Fruit fly (Drosophila melanogaster) whole organism, prepupa: ENCODE results near the gene mew.

Source experiments
- Blimp-1 ChIP-seq: fragments of 200-800 bp; sonication (Bioruptor generic); optimal IDR thresholded peaks from 3 replicates; lab custom pipeline; 2017; ENCODE audit warnings: missing biosample characterization, missing genetic modification characterization, mild to moderate bottlenecking, moderate library complexity, missing genetic modification reagents
- CG11902 ChIP-seq: fragments of 200-800 bp; sonication (Bioruptor generic); optimal IDR thresholded peaks from 3 replicates; lab custom pipeline; 2016; ENCODE audit warnings: missing biosample characterization, missing genetic modification characterization
- CG15336 ChIP-seq: fragments of 200-800 bp; sonication (Bioruptor generic); IDR thresholded peaks from 2 replicates; pipeline ENCODE4 v1.3.6; 2022; ENCODE audit warnings: missing biosample characterization, missing genetic modification characterization
- CG6163 ChIP-seq: fragments of 200-800 bp; sonication (Bioruptor generic); IDR thresholded peaks from 3 replicates; pipeline ENCODE4 v1.3.6; 2022; ENCODE audit warnings: missing biosample characterization, missing genetic modification characterization
- CG6808 ChIP-seq: fragments of 200-800 bp; sonication (Bioruptor generic); optimal IDR thresholded peaks from 3 replicates; lab custom pipeline; 2017; ENCODE audit warnings: missing biosample characterization, missing genetic modification characterization, mild to moderate bottlenecking, moderate library complexity, missing genetic modification reagents
- CG6854 ChIP-seq: fragments of 200-800 bp; sonication (Bioruptor generic); optimal IDR thresholded peaks from 2 replicates; lab custom pipeline; 2017; ENCODE audit warnings: missing biosample characterization, mild to moderate bottlenecking, missing genetic modification characterization
- CG7368 ChIP-seq: fragments of 200-800 bp; sonication (Bioruptor generic); optimal IDR thresholded peaks from 3 replicates; lab custom pipeline; 2016; ENCODE audit warnings: missing biosample characterization, missing genetic modification characterization
- CG8632 ChIP-seq: fragments of 200-800 bp; sonication (Bioruptor generic); optimal IDR thresholded peaks from 3 replicates; lab custom pipeline; 2016; ENCODE audit warnings: missing biosample characterization, missing genetic modification characterization
- Eip75B ChIP-seq: fragments of 200-800 bp; sonication (Bioruptor generic); optimal IDR thresholded peaks from 3 replicates; lab custom pipeline; 2016; ENCODE audit warnings: missing biosample characterization, missing genetic modification characterization
- Eip93F ChIP-seq: fragments of 200-800 bp; sonication (Bioruptor generic); optimal IDR thresholded peaks from 2 replicates; lab custom pipeline; 2016; ENCODE audit warnings: missing biosample characterization, mild to moderate bottlenecking, missing genetic modification characterization
- Gug ChIP-seq: fragments of 200-800 bp; sonication (Bioruptor generic); IDR thresholded peaks from 2 replicates; pipeline ENCODE4 v1.3.6; 2022; ENCODE audit warnings: missing biosample characterization, missing genetic modification characterization
- fd85E ChIP-seq: fragments of 200-800 bp; sonication (Bioruptor generic); optimal IDR thresholded peaks from 3 replicates; lab custom pipeline; 2016; ENCODE audit warnings: missing biosample characterization, missing genetic modification characterization
- svp ChIP-seq: fragments of 200-800 bp; sonication (Bioruptor generic); peaks from one replicate; lab custom pipeline; 2016; ENCODE audit warnings: missing biosample characterization, missing genetic modification characterization
- topi ChIP-seq: fragments of 200-800 bp; sonication (Bioruptor generic); optimal IDR thresholded peaks from 3 replicates; lab custom pipeline; 2016; ENCODE audit warnings: missing biosample characterization, missing genetic modification characterization

- TF ChIP-seq Eip93F (GFP tag; lab: Kevin White, UChicago) (no peak), CG11902 (GFP tag; lab: Kevin White, UChicago) (no peak), Eip75B (GFP tag; lab: Kevin White, UChicago) (no peak), Blimp-1 (no peak), CG6808 (no peak), CG6163 (GFP tag; lab: Robert Waterston, UW) (no peak), CG15336 (no peak), svp (GFP tag; lab: Kevin White, UChicago) (no peak), CG7368 (no peak), fd85E (no peak), CG6854 (GFP tag; lab: Kevin White, UChicago) (no peak), topi (no peak), CG8632 (GFP tag; lab: Kevin White, UChicago) (no peak), Gug (GFP tag; lab: Robert Waterston, UW) (no peak)
Observed at dm6 chrX:13227505-13228207, 30.6 kb downstream of the mew start.
